Fruit fly (Drosophila melanogaster) whole organism, embryonic: ENCODE results near the gene CG16789.

Experiments used
- Aef1 ChIP-seq: fragments of 200-800 bp; sonication (Bioruptor generic); IDR thresholded peaks from 3 replicates; pipeline ENCODE4 v1.3.6; 2022; ENCODE audit warnings: missing biosample characterization, missing genetic modification characterization
- Antp ChIP-seq: fragments of 200-800 bp; sonication (Bioruptor generic); optimal IDR thresholded peaks from 3 replicates; lab custom pipeline; 2016; ENCODE audit warnings: missing biosample characterization, missing genetic modification characterization
- B-H1 ChIP-seq: fragments of 200-800 bp; sonication (Bioruptor generic); IDR thresholded peaks from 3 replicates; pipeline ENCODE4 v1.3.6; 2022; ENCODE audit warnings: missing biosample characterization, missing genetic modification characterization
- CG10147 ChIP-seq: fragments of 200-800 bp; sonication (Bioruptor generic); optimal IDR thresholded peaks from 2 replicates; lab custom pipeline; 2019; ENCODE audit warnings: missing biosample characterization, mild to moderate bottlenecking, missing genetic modification characterization, moderate library complexity
- CG10209 ChIP-seq: fragments of 200-800 bp; sonication (Bioruptor generic); optimal IDR thresholded peaks from 3 replicates; lab custom pipeline; 2017; ENCODE audit warnings: missing biosample characterization, mild to moderate bottlenecking, missing genetic modification characterization, missing genetic modification reagents
- CG10462 ChIP-seq: fragments of 200-800 bp; sonication (Bioruptor generic); optimal IDR thresholded peaks from 2 replicates; lab custom pipeline; 2016; ENCODE audit warnings: missing biosample characterization, missing genetic modification characterization
- CG15514 ChIP-seq: fragments of 200-800 bp; sonication (Bioruptor generic); optimal IDR thresholded peaks from 3 replicates; lab custom pipeline; 2017; ENCODE audit warnings: missing biosample characterization, missing genetic modification characterization, mild to moderate bottlenecking, moderate library complexity, missing genetic modification reagents
- CG17186 ChIP-seq: fragments of 200-800 bp; sonication (Bioruptor generic); optimal IDR thresholded peaks from 3 replicates; lab custom pipeline; 2017; ENCODE audit warnings: missing biosample characterization, missing genetic modification reagents, missing genetic modification characterization
- CG17612 ChIP-seq: fragments of 200-800 bp; sonication (Bioruptor generic); IDR thresholded peaks from 2 replicates; pipeline ENCODE4 v1.3.6; 2022; ENCODE audit warnings: missing biosample characterization, missing genetic modification characterization
- CG18011 ChIP-seq: fragments of 200-800 bp; sonication (Bioruptor generic); optimal IDR thresholded peaks from 2 replicates; lab custom pipeline; 2017; ENCODE audit warnings: missing biosample characterization, missing genetic modification characterization, mild to moderate bottlenecking, moderate library complexity, missing genotype
- CG2199 ChIP-seq: fragments of 200-800 bp; sonication (Bioruptor generic); IDR thresholded peaks from 3 replicates; pipeline ENCODE4 v1.3.6; 2022; ENCODE audit warnings: missing biosample characterization, missing genetic modification characterization
- CG30020 ChIP-seq: fragments of 200-800 bp; optimal IDR thresholded peaks from 2 replicates; lab custom pipeline; 2019; ENCODE audit warnings: missing biosample characterization, mild to moderate bottlenecking, missing genetic modification characterization, moderate library complexity
- CG4360 ChIP-seq: fragments of 200-800 bp; sonication (Bioruptor generic); IDR thresholded peaks from 2 replicates; pipeline ENCODE4 v1.3.6; 2022; ENCODE audit warnings: missing biosample characterization, missing genetic modification characterization
- CG6254 ChIP-seq: fragments of 200-800 bp; sonication (Bioruptor generic); optimal IDR thresholded peaks from 3 replicates; lab custom pipeline; 2017; ENCODE audit warnings: mild to moderate bottlenecking, missing biosample characterization, missing genetic modification reagents, missing genetic modification characterization
- CG6689 ChIP-seq: fragments of 200-800 bp; sonication (Bioruptor generic); IDR thresholded peaks from 2 replicates; pipeline ENCODE4 v1.3.6; 2022; ENCODE audit warnings: missing biosample characterization, missing genetic modification characterization
- CG7271 ChIP-seq: fragments of 200-800 bp; sonication (Bioruptor generic); optimal IDR thresholded peaks from 2 replicates; lab custom pipeline; 2018; ENCODE audit warnings: missing biosample characterization, mild to moderate bottlenecking, missing genetic modification characterization, moderate library complexity
- CG7357 ChIP-seq: fragments of 200-800 bp; sonication (Bioruptor generic); IDR thresholded peaks from 3 replicates; pipeline ENCODE4 v1.3.6; 2022; ENCODE audit warnings: missing biosample characterization, missing genetic modification characterization
- CG7372 ChIP-seq: fragments of 200-800 bp; sonication (Bioruptor generic); IDR thresholded peaks from 2 replicates; pipeline ENCODE4 v1.3.6; 2022; ENCODE audit warnings: missing biosample characterization, missing genetic modification characterization
- CG7928 ChIP-seq: fragments of 200-800 bp; sonication (Bioruptor generic); optimal IDR thresholded peaks from 2 replicates; lab custom pipeline; 2017; ENCODE audit warnings: missing biosample characterization, mild to moderate bottlenecking, missing genetic modification characterization
- CG8478 ChIP-seq: fragments of >200 bp; optimal IDR thresholded peaks from 2 replicates; lab custom pipeline; 2018
- CG9797 ChIP-seq: fragments of 200-800 bp; sonication (Bioruptor generic); optimal IDR thresholded peaks from 3 replicates; lab custom pipeline; 2018; ENCODE audit warnings: missing biosample characterization, mild to moderate bottlenecking, missing genetic modification characterization
- Dfd ChIP-seq, 2 experiments: fragments of >200 bp; optimal IDR thresholded peaks; 2 replicates each; lab custom pipeline; 2017; ENCODE audit warnings: missing biosample characterization in 2 of 2, missing genetic modification characterization in 2 of 2
- Dip3 ChIP-seq: fragments of 200-800 bp; sonication (Bioruptor generic); optimal IDR thresholded peaks from 3 replicates; lab custom pipeline; 2016; ENCODE audit warnings: missing biosample characterization, missing genetic modification characterization
- Drgx ChIP-seq: fragments of 200-800 bp; sonication (Bioruptor generic); IDR thresholded peaks from 2 replicates; pipeline ENCODE4 v1.3.6; 2022; ENCODE audit warnings: missing biosample characterization, missing genetic modification characterization
- ERR ChIP-seq: fragments of 200-800 bp; sonication (Bioruptor generic); optimal IDR thresholded peaks from 2 replicates; lab custom pipeline; 2016; ENCODE audit warnings: missing biosample characterization, missing genetic modification characterization
- Elba2 ChIP-seq: fragments of 200-800 bp; sonication (Bioruptor generic); optimal IDR thresholded peaks from 3 replicates; lab custom pipeline; 2016; ENCODE audit warnings: missing biosample characterization, missing genetic modification characterization
- Med ChIP-seq: fragments of 200-800 bp; sonication (Bioruptor generic); peaks from one replicate; lab custom pipeline; 2016; ENCODE audit warnings: missing biosample characterization, missing genetic modification characterization, mild to moderate bottlenecking, inconsistent platforms, moderate library complexity
- Neu2 ChIP-seq: fragments of 200-800 bp; sonication (Bioruptor generic); optimal IDR thresholded peaks from 3 replicates; lab custom pipeline; 2016; ENCODE audit warnings: missing biosample characterization, missing genetic modification characterization, borderline replicate concordance
- Poxn ChIP-seq: fragments of 200-800 bp; sonication (Bioruptor generic); IDR thresholded peaks from 2 replicates; pipeline ENCODE4 v1.3.6; 2022; ENCODE audit warnings: missing biosample characterization, missing genetic modification characterization
- Side ChIP-seq: fragments of 200-800 bp; sonication (Bioruptor generic); optimal IDR thresholded peaks from 2 replicates; lab custom pipeline; 2016; ENCODE audit warnings: missing biosample characterization, missing genetic modification characterization
- ase ChIP-seq: fragments of 200-800 bp; sonication (Bioruptor generic); IDR thresholded peaks from 3 replicates; pipeline ENCODE4 v1.3.6; 2022; ENCODE audit warnings: missing biosample characterization, missing genetic modification characterization
- br ChIP-seq: fragments of >200 bp; optimal IDR thresholded peaks from 2 replicates; lab custom pipeline; 2017
- cas ChIP-seq: fragments of 200-800 bp; sonication (Bioruptor generic); IDR thresholded peaks from 2 replicates; pipeline ENCODE4 v1.3.6; 2022; ENCODE audit warnings: missing biosample characterization, missing genetic modification characterization
- chm ChIP-seq: fragments of 200-800 bp; sonication (Bioruptor generic); IDR thresholded peaks from 2 replicates; pipeline ENCODE4 v1.3.6; 2022; ENCODE audit warnings: missing biosample characterization, missing genetic modification characterization
- dpn ChIP-seq, 2 experiments: fragments of 200-800 bp; sonication (Bioruptor generic); optimal IDR thresholded peaks; 3 replicates each; lab custom pipeline; 2016; ENCODE audit warnings: missing biosample characterization in 2 of 2, missing genetic modification characterization in 2 of 2
- eve ChIP-seq, 2 experiments: fragments of >200 bp; optimal IDR thresholded peaks; 2 replicates each; lab custom pipeline; 2017; ENCODE audit warnings: missing biosample characterization in 2 of 2, missing genetic modification characterization in 2 of 2
- gcm ChIP-seq: fragments of 200-800 bp; sonication (Bioruptor generic); optimal IDR thresholded peaks from 2 replicates; lab custom pipeline; 2019; ENCODE audit warnings: missing biosample characterization, mild to moderate bottlenecking, missing genetic modification characterization, moderate library complexity
- gsb ChIP-seq: fragments of 200-800 bp; sonication (Bioruptor generic); IDR thresholded peaks from 2 replicates; pipeline ENCODE4 v1.3.6; 2022; ENCODE audit warnings: missing biosample characterization, missing genetic modification characterization
- prd ChIP-seq, 3 experiments: fragments of >200 bp in 2 of 3; fragments of 200-800 bp in 1 of 3; sonication (Bioruptor generic) in 1 of 3; optimal IDR thresholded peaks in 2 of 3; IDR thresholded peaks in 1 of 3; 2 replicates in 2 of 3; 3 replicates in 1 of 3; pipeline versions ENCODE4 v1.3.6 to Lab custom; 2017 to 2022; ENCODE audit warnings: missing biosample characterization in 1 of 3, missing genetic modification characterization in 1 of 3
- pros ChIP-seq: fragments of 200-800 bp; sonication (Bioruptor generic); optimal IDR thresholded peaks from 3 replicates; lab custom pipeline; 2019; ENCODE audit warnings: missing biosample characterization, mild to moderate bottlenecking, missing genetic modification characterization, moderate library complexity
- psq ChIP-seq: fragments of 200-800 bp; sonication (Bioruptor generic); optimal IDR thresholded peaks from 2 replicates; lab custom pipeline; 2017; ENCODE audit warnings: missing biosample characterization, missing genetic modification characterization
- pzg ChIP-seq: fragments of 200-800 bp; sonication (Bioruptor generic); optimal IDR thresholded peaks from 3 replicates; lab custom pipeline; 2018; ENCODE audit warnings: missing biosample characterization, mild to moderate bottlenecking, missing genetic modification characterization, moderate library complexity
- ranshi ChIP-seq: fragments of 200-800 bp; sonication (Bioruptor generic); IDR thresholded peaks from 2 replicates; pipeline ENCODE4 v1.3.6; 2022; ENCODE audit warnings: missing biosample characterization, missing genetic modification characterization
- sens ChIP-seq: fragments of 200-800 bp; sonication (Bioruptor generic); peaks from one replicate; lab custom pipeline; 2016; ENCODE audit warnings: missing biosample characterization, missing genetic modification characterization
- shn ChIP-seq: fragments of 200-800 bp; sonication (Bioruptor generic); optimal IDR thresholded peaks from 3 replicates; lab custom pipeline; 2016; ENCODE audit warnings: missing biosample characterization, missing genetic modification characterization
- slp2 ChIP-seq: fragments of 200-800 bp; sonication (Bioruptor generic); optimal IDR thresholded peaks from 2 replicates; lab custom pipeline; 2016; ENCODE audit warnings: missing biosample characterization, missing genetic modification characterization
- stwl ChIP-seq: fragments of 200-800 bp; sonication (Bioruptor generic); optimal IDR thresholded peaks from 3 replicates; lab custom pipeline; 2018; ENCODE audit warnings: missing biosample characterization, mild to moderate bottlenecking, missing genetic modification characterization, moderate library complexity
- zfh1 ChIP-seq: fragments of 200-800 bp; sonication (Bioruptor generic); IDR thresholded peaks from 3 replicates; pipeline ENCODE4 v1.3.6; 2022; ENCODE audit warnings: missing biosample characterization, missing genetic modification characterization

Gene CG16789

dm6 chr3R:9543495-9544180 is 22.4 kb upstream of the CG16789 start (continued):
- TF ChIP-seq eve (GFP tag; optimal IDR thresholded peaks at IDR 0.05; lab: Kevin White, UChicago) (peak in 1 of 2 experiments; percentile 72), CG30020 (tag; lab: Kevin White, UChicago) (peak; percentile 78), stwl (tag; lab: Kevin White, UChicago) (peak; percentile 54), CG15514 (peak; percentile 70), CG7357 (GFP tag; lab: Robert Waterston, UW) (peak; percentile 84), Dfd (GFP tag; optimal IDR thresholded peaks at IDR 0.05; lab: Kevin White, UChicago) (peak in 1 of 2 experiments; percentile 9)

dm6 chr3R:9546808-9547381 is 19.1 kb upstream of the CG16789 start:
- TF ChIP-seq slp2 (GFP tag; lab: Kevin White, UChicago) (no peak), Dip3 (GFP tag; lab: Kevin White, UChicago) (no peak), Elba2 (GFP tag; lab: Kevin White, UChicago) (no peak), prd (optimal IDR thresholded peaks at IDR 0.05; lab: Kevin White, UChicago) (no peak), prd (GFP tag; IDR thresholded peaks at IDR 0.05; lab: Robert Waterston, UW) (peak; percentile 39; the same call in 1 of the 3 replicates), Med (GFP tag; lab: Kevin White, UChicago) (peak; percentile 70), shn (GFP tag; lab: Kevin White, UChicago) (no peak), ranshi (GFP tag; lab: Robert Waterston, UW) (0 out of 2 replicates have a peak, but pooled peaks have one; percentile 15), pros (GFP tag; lab: Kevin White, UChicago) (no peak), CG7271 (tag; lab: Kevin White, UChicago) (no peak), CG10209 (GFP tag; lab: Kevin White, UChicago) (no peak), CG10462 (no peak), Dfd (GFP tag; optimal IDR thresholded peaks at IDR 0.05; lab: Kevin White, UChicago) (peak in 1 of 2 experiments; percentile 62), psq (GFP tag; lab: Kevin White, UChicago) (no peak), CG7372 (GFP tag; lab: Robert Waterston, UW) (0 out of 2 replicates have a peak, but pooled peaks have one; percentile 17), CG18011 (GFP tag; lab: Kevin White, UChicago) (no peak), CG9797 (GFP tag; lab: Kevin White, UChicago) (no peak), br (no peak), CG2199 (GFP tag; lab: Robert Waterston, UW) (no peak), CG8478 (peak; percentile 55), ERR (GFP tag; lab: Kevin White, UChicago) (no peak), Antp (GFP tag; lab: Kevin White, UChicago) (no peak), Side (no peak), pzg (no peak), B-H1 (GFP tag; lab: Robert Waterston, UW) (no peak), zfh1 (GFP tag; lab: Robert Waterston, UW) (0 out of 3 replicates have a peak, but pooled peaks have one; percentile 13), Drgx (GFP tag; lab: Robert Waterston, UW) (no peak), chm (GFP tag; lab: Robert Waterston, UW) (0 out of 2 replicates have a peak, but pooled peaks have one; percentile 15), Poxn (no peak), CG17186 (GFP tag; lab: Kevin White, UChicago) (no peak), ase (0 out of 3 replicates have a peak, but pooled peaks have one; percentile 41), CG10147 (GFP tag; lab: Kevin White, UChicago) (no peak), Neu2 (no peak), CG4360 (GFP tag; lab: Robert Waterston, UW) (peak; percentile 94), Aef1 (GFP tag; lab: Robert Waterston, UW) (no peak), CG17612 (GFP tag; lab: Robert Waterston, UW) (0 out of 2 replicates have a peak, but pooled peaks have one; percentile 33), gsb (GFP tag; lab: Robert Waterston, UW) (no peak), CG6254 (GFP tag; lab: Kevin White, UChicago) (no peak), CG6689 (no peak), dpn (GFP tag; optimal IDR thresholded peaks at IDR 0.05; lab: Kevin White, UChicago) (no peak), gcm (GFP tag; lab: Kevin White, UChicago) (peak; percentile 64), sens (GFP tag; lab: Kevin White, UChicago) (no peak), CG7928 (GFP tag; lab: Kevin White, UChicago) (no peak), cas (GFP tag; lab: Robert Waterston, UW) (no peak)
